Worm (Caenorhabditis elegans): Measurements from ENCODE around the gene F49C5.3.

Gene F49C5.3

ce11 chrII:12573541-12573940, 37.2 kb downstream of the F49C5.3 start, which contains the start of gene Y38E10A.2:
Gene Y38E10A.2 (minus strand): TSS chrII:12573641.
- TF ChIP-seq nhr-76 (tag; optimal IDR thresholded peaks at IDR 0.05) (no peak), nhr-237 (tag; optimal IDR thresholded peaks at IDR 0.05) (no peak), ztf-11 (tag; optimal IDR thresholded peaks at IDR 0.05) (no peak)

ce11 chrII:12574668-12575067, 38.4 kb downstream of the F49C5.3 start, which contains the start of gene Y38E10A.3:
Gene Y38E10A.3 (minus strand): TSS chrII:12574768.
- TF ChIP-seq ztf-11 (tag; optimal IDR thresholded peaks at IDR 0.05) (no peak), elt-3 (tag; optimal IDR thresholded peaks at IDR 0.05) (no peak), elt-1 (tag; optimal IDR thresholded peaks at IDR 0.05; ENCODE audit: borderline replicate concordance, insufficient read depth) (no peak), zip-8 (tag; optimal IDR thresholded peaks at IDR 0.05) (no peak), ceh-43 (GFP tag; optimal IDR thresholded peaks at IDR 0.05) (no peak), nhr-28 (tag; optimal IDR thresholded peaks at IDR 0.05) (no peak), drap-1 (GFP tag; optimal IDR thresholded peaks at IDR 0.05) (no peak), blmp-1 (tag; optimal IDR thresholded peaks at IDR 0.05) (no peak), hlh-1 (tag; optimal IDR thresholded peaks at IDR 0.05) (no peak), mab-5 (tag; optimal IDR thresholded peaks at IDR 0.05) (no peak), cnd-1 (tag; optimal IDR thresholded peaks at IDR 0.05) (no peak), snpc-4 (tag; optimal IDR thresholded peaks at IDR 0.05) (no peak), ceh-39 (tag; optimal IDR thresholded peaks at IDR 0.05) (no peak), nhr-76 (tag; optimal IDR thresholded peaks at IDR 0.05) (no peak), lin-13 (tag; optimal IDR thresholded peaks at IDR 0.05) (no peak), lin-32 (GFP tag; optimal IDR thresholded peaks at IDR 0.05) (no peak), nhr-12 (tag; optimal IDR thresholded peaks at IDR 0.05) (no peak)

ce11 chrII:12577754-12578153, 41.5 kb downstream of the F49C5.3 start, which contains the start of gene clec-8:
Gene clec-8 (minus strand): TSS chrII:12578061.
- TF ChIP-seq M03D4.4 (tag; optimal IDR thresholded peaks at IDR 0.05) (no peak), bed-3 (GFP tag; optimal IDR thresholded peaks at IDR 0.05) (no peak), unc-120 (tag; optimal IDR thresholded peaks at IDR 0.05; ENCODE audit: poor library complexity, severe bottlenecking) (no peak), lin-32 (GFP tag; optimal IDR thresholded peaks at IDR 0.05) (no peak), blmp-1 (tag; optimal IDR thresholded peaks at IDR 0.05) (no peak), nhr-2 (tag; optimal IDR thresholded peaks at IDR 0.05) (no peak), ceh-39 (tag; optimal IDR thresholded peaks at IDR 0.05) (no peak), elt-1 (tag; optimal IDR thresholded peaks at IDR 0.05; ENCODE audit: borderline replicate concordance, insufficient read depth) (no peak), drap-1 (GFP tag; optimal IDR thresholded peaks at IDR 0.05) (no peak), nhr-76 (tag; optimal IDR thresholded peaks at IDR 0.05) (no peak), elt-3 (tag; optimal IDR thresholded peaks at IDR 0.05) (no peak), ceh-43 (GFP tag; optimal IDR thresholded peaks at IDR 0.05) (no peak), tbx-8 (GFP tag; optimal IDR thresholded peaks at IDR 0.05) (no peak), cnd-1 (tag; optimal IDR thresholded peaks at IDR 0.05) (no peak), nhr-12 (tag; optimal IDR thresholded peaks at IDR 0.05) (no peak)

ce11 chrII:12580952-12581351, 44.6 kb downstream of the F49C5.3 start, which contains the start of gene clec-4:
Gene clec-4 (minus strand): TSS chrII:12581113.
- TF ChIP-seq unc-120 (tag; optimal IDR thresholded peaks at IDR 0.05; ENCODE audit: poor library complexity, severe bottlenecking): no peak
- no peak for TF ChIP-seq ceh-83 (GFP tag; optimal IDR thresholded peaks at IDR 0.05)
- TF ChIP-seq lsy-2 (tag; optimal IDR thresholded peaks at IDR 0.05): no peak
- no peak for TF ChIP-seq lin-32 (GFP tag; optimal IDR thresholded peaks at IDR 0.05)
- TF ChIP-seq unc-62 (GFP tag; optimal IDR thresholded peaks at IDR 0.05): no peak
